Fruit fly (Drosophila melanogaster) whole organism, adult: ENCODE data around the gene Nna1.

Experiments used
- CG11617 ChIP-seq: fragments of 200-800 bp; sonication (Bioruptor generic); optimal IDR thresholded peaks from 2 replicates; lab custom pipeline; 2017; ENCODE audit warnings: mild to moderate bottlenecking, missing biosample characterization, missing genetic modification reagents, missing genetic modification characterization
- CG12768 ChIP-seq: fragments of 200-800 bp; sonication (Bioruptor generic); optimal IDR thresholded peaks from 2 replicates; lab custom pipeline; 2017; ENCODE audit warnings: missing biosample characterization, missing genetic modification characterization, mild to moderate bottlenecking, moderate library complexity, missing genetic modification reagents
- CG14711 ChIP-seq: fragments of 200-800 bp; sonication (Bioruptor generic); optimal IDR thresholded peaks from 2 replicates; lab custom pipeline; 2018; ENCODE audit warnings: missing biosample characterization, mild to moderate bottlenecking, missing genetic modification characterization, moderate library complexity
- CG1620 ChIP-seq: fragments of 200-800 bp; sonication (Bioruptor generic); optimal IDR thresholded peaks from 2 replicates; lab custom pipeline; 2016; ENCODE audit warnings: missing biosample characterization, missing genetic modification characterization
- CG33017 ChIP-seq: fragments of 200-800 bp; sonication (Bioruptor generic); optimal IDR thresholded peaks from 2 replicates; lab custom pipeline; 2018; ENCODE audit warnings: missing biosample characterization, mild to moderate bottlenecking, missing genetic modification characterization, moderate library complexity
- CG5204 ChIP-seq: fragments of 200-800 bp; sonication (Bioruptor generic); optimal IDR thresholded peaks from 2 replicates; lab custom pipeline; 2016; ENCODE audit warnings: missing biosample characterization, missing genetic modification characterization
- CG7045 ChIP-seq: fragments of 200-800 bp; sonication (Bioruptor generic); optimal IDR thresholded peaks from 2 replicates; lab custom pipeline; 2017; ENCODE audit warnings: missing biosample characterization, mild to moderate bottlenecking, missing genetic modification characterization
- CG7101 ChIP-seq: fragments of 200-800 bp; sonication (Bioruptor generic); optimal IDR thresholded peaks from 2 replicates; lab custom pipeline; 2018; ENCODE audit warnings: missing biosample characterization, mild to moderate bottlenecking, missing genetic modification characterization, moderate library complexity
- Clk ChIP-seq: fragments of 200-800 bp; sonication (Bioruptor generic); optimal IDR thresholded peaks from 2 replicates; lab custom pipeline; 2017; ENCODE audit warnings: missing biosample characterization, missing genetic modification characterization
- Crg-1 ChIP-seq: fragments of 200-800 bp; sonication (Bioruptor generic); optimal IDR thresholded peaks from 2 replicates; lab custom pipeline; 2016; ENCODE audit warnings: missing biosample characterization, missing genetic modification characterization
- Hr96 ChIP-seq: fragments of 200-800 bp; sonication (Bioruptor generic); optimal IDR thresholded peaks from 2 replicates; lab custom pipeline; 2016; ENCODE audit warnings: missing biosample characterization, missing genetic modification characterization
- Mnt ChIP-seq: fragments of 200-800 bp; sonication (Bioruptor generic); optimal IDR thresholded peaks from 2 replicates; lab custom pipeline; 2016; ENCODE audit warnings: missing biosample characterization, mild to moderate bottlenecking, missing genetic modification characterization
- bab1 ChIP-seq: fragments of 200-800 bp; sonication (Bioruptor generic); optimal IDR thresholded peaks from 3 replicates; lab custom pipeline; 2019; ENCODE audit warnings: missing biosample characterization, mild to moderate bottlenecking, missing genetic modification characterization, moderate library complexity
- cic ChIP-seq: fragments of 200-800 bp; sonication (Bioruptor generic); optimal IDR thresholded peaks from 2 replicates; lab custom pipeline; 2017; ENCODE audit warnings: missing biosample characterization, mild to moderate bottlenecking, missing genetic modification characterization, moderate library complexity
- cnc ChIP-seq, 2 experiments: fragments of >200 bp; optimal IDR thresholded peaks; 2 replicates each; lab custom pipeline; 2017
- kay ChIP-seq: fragments of 200-800 bp; sonication (Bioruptor generic); peaks from one replicate; lab custom pipeline; 2016; ENCODE audit warnings: missing biosample characterization, missing genetic modification characterization, borderline replicate concordance
- ovo ChIP-seq: fragments of 200-800 bp; sonication (Bioruptor generic); optimal IDR thresholded peaks from 2 replicates; lab custom pipeline; 2016; ENCODE audit warnings: missing biosample characterization, missing genetic modification characterization
- pad ChIP-seq: fragments of 200-800 bp; sonication (Bioruptor generic); optimal IDR thresholded peaks from 3 replicates; lab custom pipeline; 2017; ENCODE audit warnings: missing biosample characterization, missing genetic modification characterization, mild to moderate bottlenecking, moderate library complexity, missing genetic modification reagents
- tj ChIP-seq: fragments of 200-800 bp; sonication (Bioruptor generic); optimal IDR thresholded peaks from 3 replicates; lab custom pipeline; 2017; ENCODE audit warnings: missing biosample characterization, mild to moderate bottlenecking, missing genetic modification characterization, moderate library complexity
- toe ChIP-seq: fragments of 200-800 bp; sonication (Bioruptor generic); optimal IDR thresholded peaks from 2 replicates; lab custom pipeline; 2016; ENCODE audit warnings: missing biosample characterization, missing genetic modification characterization

Nna1 gene

dm6 chrX:13691992-13692391 lies at the start of gene Nna1:
Nna1 (plus strand) TSS chrX:13692292.
- no peak for TF ChIP-seq Clk
- no peak for TF ChIP-seq pad (GFP tag; lab: Kevin White, UChicago)
- no peak for TF ChIP-seq CG5204 (GFP tag; lab: Kevin White, UChicago)
- TF ChIP-seq CG33017 (tag; lab: Kevin White, UChicago), result no peak
- no peak for TF ChIP-seq CG11617

- no peak for TF ChIP-seq CG14711
- no peak for TF ChIP-seq Mnt (GFP tag; lab: Kevin White, UChicago)
- no peak for TF ChIP-seq Crg-1
These were observed 48.1 kb upstream of the Nna1 start for dm6 chrX:13643961-13644360.

DNA sequence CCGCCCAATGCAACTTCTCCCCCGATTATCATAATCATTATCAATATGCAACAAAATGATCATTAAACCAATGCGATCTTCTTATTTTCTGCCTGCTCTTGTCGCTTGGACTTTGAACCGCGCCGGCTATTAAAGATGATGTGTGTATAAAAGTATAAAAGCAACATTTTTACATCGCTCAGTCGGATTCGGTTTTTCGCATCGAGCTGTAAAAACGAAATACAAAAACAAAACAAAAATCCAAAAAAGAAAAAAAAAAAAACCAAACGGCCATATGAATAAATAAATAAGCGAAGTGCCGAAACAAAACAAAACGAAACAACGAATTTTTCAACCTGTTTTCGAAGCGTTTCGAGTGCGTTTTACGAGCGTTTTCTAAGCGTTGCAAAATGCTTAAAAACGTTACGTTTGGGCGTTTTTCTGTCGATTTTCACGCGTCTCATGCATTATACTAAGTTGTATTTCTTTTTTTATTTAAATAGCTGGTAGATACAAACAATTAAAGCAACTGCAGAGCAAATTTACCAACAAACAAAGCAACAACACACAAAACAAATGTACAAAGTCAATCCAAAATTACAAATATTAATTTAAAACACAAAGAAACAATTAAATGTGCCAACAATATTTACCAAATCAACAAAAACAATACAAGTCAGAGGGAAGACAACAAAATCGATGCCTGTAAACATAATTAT lies 47.2 kb upstream of the Nna1 start:
- TF ChIP-seq CG1620 (GFP tag; lab: Kevin White, UChicago) (no peak), CG12768 (GFP tag; lab: Kevin White, UChicago) (no peak), ovo (GFP tag; lab: Kevin White, UChicago) (no peak), cic (GFP tag; lab: Kevin White, UChicago) (no peak), CG7101 (peak; percentile 37), bab1 (GFP tag; lab: Kevin White, UChicago) (no peak), Hr96 (GFP tag; lab: Kevin White, UChicago) (no peak), Mnt (GFP tag; lab: Kevin White, UChicago) (no peak), CG33017 (tag; lab: Kevin White, UChicago) (no peak), CG11617 (no peak), Clk (no peak), pad (GFP tag; lab: Kevin White, UChicago) (no peak), toe (GFP tag; lab: Kevin White, UChicago) (no peak), Crg-1 (no peak), kay (peak; percentile 65)

- TF ChIP-seq tj (GFP tag; lab: Kevin White, UChicago), result no peak
- no peak for TF ChIP-seq CG7045 (GFP tag; lab: Kevin White, UChicago)
- no peak for TF ChIP-seq CG1620 (GFP tag; lab: Kevin White, UChicago)
- TF ChIP-seq CG12768 (GFP tag; lab: Kevin White, UChicago), result no peak
- TF ChIP-seq toe (GFP tag; lab: Kevin White, UChicago), result no peak
- TF ChIP-seq CG7101, result no peak
- TF ChIP-seq bab1 (GFP tag; lab: Kevin White, UChicago), result no peak
- no peak for TF ChIP-seq ovo (GFP tag; lab: Kevin White, UChicago)
- no peak for TF ChIP-seq cnc (optimal IDR thresholded peaks at IDR 0.05; lab: Kevin White, UChicago)
- TF ChIP-seq Clk, result no peak
- no peak for TF ChIP-seq CG11617
- no peak for TF ChIP-seq Crg-1
- TF ChIP-seq Mnt (GFP tag; lab: Kevin White, UChicago), result no peak
- no peak for TF ChIP-seq Hr96 (GFP tag; lab: Kevin White, UChicago)
- TF ChIP-seq CG5204 (GFP tag; lab: Kevin White, UChicago), result no peak
These were observed 45.9 kb upstream of the Nna1 start for dm6 chrX:13646175-13646574.

DNA sequence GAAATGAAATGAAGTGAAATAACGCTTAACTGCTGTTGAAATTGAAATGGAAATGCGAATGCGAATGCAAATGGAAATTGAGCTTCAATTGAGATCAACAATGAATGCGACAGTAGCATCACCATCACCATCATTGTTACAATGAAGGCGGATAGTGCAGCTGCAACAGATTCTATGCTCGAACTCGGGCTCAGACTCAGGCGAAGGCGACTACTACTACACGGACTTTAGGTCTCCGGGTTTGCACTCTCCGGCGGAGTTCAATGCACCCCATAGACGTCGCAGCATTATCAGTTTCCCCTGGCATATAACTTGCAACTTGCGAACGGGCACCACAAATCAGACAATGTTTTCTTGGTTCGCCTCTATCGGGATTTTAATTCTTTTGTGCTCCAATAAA lies 43.3 kb upstream of the Nna1 start:
- TF ChIP-seq ovo (GFP tag; lab: Kevin White, UChicago), result no peak
- TF ChIP-seq Hr96 (GFP tag; lab: Kevin White, UChicago), result no peak
- TF ChIP-seq cnc (optimal IDR thresholded peaks at IDR 0.05; lab: Kevin White, UChicago), result no peak
- TF ChIP-seq cic (GFP tag; lab: Kevin White, UChicago), result no peak
- TF ChIP-seq bab1 (GFP tag; lab: Kevin White, UChicago), result no peak
- TF ChIP-seq CG7045 (GFP tag; lab: Kevin White, UChicago), result no peak
- no peak for TF ChIP-seq CG7101
- TF ChIP-seq CG33017 (tag; lab: Kevin White, UChicago), result no peak
- TF ChIP-seq CG1620 (GFP tag; lab: Kevin White, UChicago), result no peak
- no peak for TF ChIP-seq CG5204 (GFP tag; lab: Kevin White, UChicago)
- no peak for TF ChIP-seq toe (GFP tag; lab: Kevin White, UChicago)
- TF ChIP-seq Clk, result no peak
- no peak for TF ChIP-seq CG14711
- TF ChIP-seq tj (GFP tag; lab: Kevin White, UChicago), result no peak
- TF ChIP-seq kay, result no peak
- no peak for TF ChIP-seq Crg-1

DNA sequence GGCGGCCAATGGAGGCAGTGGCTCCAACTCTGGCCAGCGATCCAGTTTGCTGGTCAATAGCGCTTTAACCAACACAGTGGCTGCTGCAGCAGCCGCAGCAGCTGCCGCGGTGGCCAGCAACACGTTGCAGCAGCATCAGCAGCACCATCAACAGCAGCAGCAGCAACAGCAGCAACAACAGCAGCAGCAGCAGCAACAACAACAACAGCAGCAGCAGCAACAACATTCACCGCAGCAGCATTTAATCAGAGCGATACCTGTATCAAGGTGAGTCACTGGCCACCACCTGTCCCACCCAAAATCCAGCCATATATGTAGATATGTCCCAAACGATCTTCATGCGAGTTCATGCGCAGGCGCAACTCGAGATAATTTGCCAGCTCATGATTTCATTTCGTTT lies 42.3 kb upstream of the Nna1 start:
- TF ChIP-seq CG14711 (no peak), CG12768 (GFP tag; lab: Kevin White, UChicago) (no peak), CG11617 (no peak), CG7045 (GFP tag; lab: Kevin White, UChicago) (no peak), bab1 (GFP tag; lab: Kevin White, UChicago) (no peak), CG7101 (no peak)

dm6 chrX:13651170-13651569 lies 40.9 kb upstream of the Nna1 start:
- TF ChIP-seq CG11617 (no peak), CG14711 (peak; percentile 4), CG5204 (GFP tag; lab: Kevin White, UChicago) (no peak), bab1 (GFP tag; lab: Kevin White, UChicago) (no peak), tj (GFP tag; lab: Kevin White, UChicago) (peak; percentile 4), pad (GFP tag; lab: Kevin White, UChicago) (peak; percentile 37), cic (GFP tag; lab: Kevin White, UChicago) (peak; percentile 65), kay (peak; percentile 7), Mnt (GFP tag; lab: Kevin White, UChicago) (peak; percentile 6), cnc (optimal IDR thresholded peaks at IDR 0.05; lab: Kevin White, UChicago) (no peak), Clk (no peak), CG7101 (peak; percentile 46)
